Worm (Caenorhabditis elegans): ENCODE measurements around the gene R07E5.5.

- no peak for TF ChIP-seq che-1 (tag; optimal IDR thresholded peaks at IDR 0.05)
- TF ChIP-seq nfya-1 (tag; optimal IDR thresholded peaks at IDR 0.05) = no peak
- TF ChIP-seq lin-11 (tag; optimal IDR thresholded peaks at IDR 0.05) = no peak
These were observed 47.3 kb downstream of the R07E5.5 start for ce11 chrIII:4444492-4444891.

Data from whole organism, late embryonic.